Worm (Caenorhabditis elegans) whole organism, L1 larva: ENCODE measurements around the gene F11G11.13.

Experiments used
- C04F5.9 ChIP-seq: sonication (generic microtip); optimal IDR thresholded peaks from 2 replicates; lab custom pipeline; 2016; ENCODE audit warnings: missing genetic modification characterization, missing compliant biosample characterization
- aha-1 ChIP-seq: fragments of 150-350 bp; optimal IDR thresholded peaks from 2 replicates; lab custom pipeline; 2014; ENCODE audit warnings: missing biosample characterization, missing genetic modification characterization
- blmp-1 ChIP-seq: fragments of 150-350 bp; optimal IDR thresholded peaks from 2 replicates; lab custom pipeline; 2014; ENCODE audit warnings: missing biosample characterization, missing genetic modification characterization
- ceh-63 ChIP-seq: fragments of 200-800 bp; sonication (Bioruptor generic); optimal IDR thresholded peaks from 2 replicates; lab custom pipeline; 2018; ENCODE audit warnings: mild to moderate bottlenecking, missing genetic modification characterization, missing compliant biosample characterization
- ceh-82 ChIP-seq, 3 experiments: fragments of 150-350 bp in 1 of 3; sonication (generic microtip) in 2 of 3; optimal IDR thresholded peaks; 2 replicates each; lab custom pipeline; 2014 to 2017; ENCODE audit warnings: missing biosample characterization in 3 of 3, missing genetic modification characterization in 3 of 3
- ceh-88 ChIP-seq: fragments of 200-800 bp; sonication (Bioruptor generic); IDR thresholded peaks from 2 replicates; pipeline ENCODE4 v1.3.6; 2022; ENCODE audit warnings: missing genetic modification characterization, missing compliant biosample characterization
- ceh-90 ChIP-seq: sonication (generic microtip); optimal IDR thresholded peaks from 2 replicates; lab custom pipeline; 2016; ENCODE audit warnings: missing genetic modification characterization, missing compliant biosample characterization
- ces-1 ChIP-seq: fragments of 150-350 bp; optimal IDR thresholded peaks from 2 replicates; lab custom pipeline; 2014; ENCODE audit warnings: missing biosample characterization, missing genetic modification reagents, missing genetic modification characterization
- dpl-1 ChIP-seq, 3 experiments: fragments of 150-350 bp in 2 of 3; sonication (generic microtip) in 1 of 3; optimal IDR thresholded peaks; 2 replicates each; lab custom pipeline; 2014 to 2017; ENCODE audit warnings: missing biosample characterization in 3 of 3, missing genetic modification characterization in 3 of 3, missing genetic modification reagents in 3 of 3
- dsc-1 ChIP-seq: sonication (generic microtip); optimal IDR thresholded peaks from 2 replicates; lab custom pipeline; 2016; ENCODE audit warnings: mild to moderate bottlenecking, missing genetic modification characterization, missing compliant biosample characterization
- efl-1 ChIP-seq, 4 experiments: fragments of 150-350 bp; optimal IDR thresholded peaks in 3 of 4; peaks in 1 of 4; 1 replicate in 1 of 4; 2 replicates in 3 of 4; lab custom pipeline; 2014; ENCODE audit warnings: missing biosample characterization in 2 of 4, missing genetic modification characterization in 2 of 4, missing genetic modification reagents in 2 of 4
- efl-3 ChIP-seq: fragments of 200-800 bp; sonication (Bioruptor generic); optimal IDR thresholded peaks from 2 replicates; lab custom pipeline; 2018; ENCODE audit warnings: mild to moderate bottlenecking, missing genetic modification characterization, missing compliant biosample characterization
- egl-27 ChIP-seq, 2 experiments: fragments of 150-350 bp in 1 of 2; sonication (generic microtip); optimal IDR thresholded peaks; 3 replicates each; lab custom pipeline; 2017 to 2018; ENCODE audit warnings: missing biosample characterization in 2 of 2, missing genetic modification characterization in 2 of 2, missing genetic modification reagents in 2 of 2
- elt-2 ChIP-seq: sonication (generic microtip); optimal IDR thresholded peaks from 2 replicates; lab custom pipeline; 2016; ENCODE audit warnings: missing genetic modification characterization, mild to moderate bottlenecking, inconsistent platforms, missing compliant biosample characterization, missing genetic modification reagents
- elt-3 ChIP-seq, 6 experiments: fragments of 150-350 bp in 1 of 6; sonication (generic microtip); optimal IDR thresholded peaks; 2 replicates each; lab custom pipeline; 2017 to 2018; ENCODE audit warnings: missing biosample characterization in 6 of 6, missing genetic modification characterization in 6 of 6, inconsistent platforms in 1 of 6
- ets-5 ChIP-seq: fragments of 200-800 bp; sonication (Bioruptor generic); IDR thresholded peaks from 2 replicates; pipeline ENCODE4 v1.3.6; 2022; ENCODE audit warnings: missing genetic modification characterization, missing compliant biosample characterization
- fkh-4 ChIP-seq: sonication (generic microtip); optimal IDR thresholded peaks from 2 replicates; lab custom pipeline; 2016; ENCODE audit warnings: missing compliant biosample characterization, missing genetic modification characterization, borderline replicate concordance
- fkh-8 ChIP-seq: sonication (generic microtip); optimal IDR thresholded peaks from 2 replicates; lab custom pipeline; 2016; ENCODE audit warnings: mild to moderate bottlenecking, missing genetic modification characterization, missing compliant biosample characterization
- hlh-4 ChIP-seq: sonication (generic microtip); optimal IDR thresholded peaks from 2 replicates; lab custom pipeline; 2016; ENCODE audit warnings: mild to moderate bottlenecking, missing genetic modification characterization, missing compliant biosample characterization
- isw-1 ChIP-seq: fragments of 200-800 bp; sonication (Bioruptor generic); IDR thresholded peaks from 2 replicates; pipeline ENCODE4 v1.3.6; 2022; ENCODE audit warnings: missing genetic modification characterization, missing compliant biosample characterization
- lin-13 ChIP-seq: fragments of 150-350 bp; optimal IDR thresholded peaks from 2 replicates; lab custom pipeline; 2014; ENCODE audit warnings: missing biosample characterization, missing genetic modification reagents, missing genetic modification characterization
- lin-14 ChIP-seq: fragments of 200-800 bp; sonication (Bioruptor generic); optimal IDR thresholded peaks from 2 replicates; lab custom pipeline; 2018; ENCODE audit warnings: mild to moderate bottlenecking, missing genetic modification characterization, moderate library complexity, missing compliant biosample characterization
- lsy-2 ChIP-seq, 2 experiments: fragments of 150-350 bp; optimal IDR thresholded peaks; 2 replicates each; lab custom pipeline; 2014; ENCODE audit warnings: missing biosample characterization in 2 of 2, missing genetic modification characterization in 2 of 2
- mep-1 ChIP-seq: fragments of 150-350 bp; optimal IDR thresholded peaks from 2 replicates; lab custom pipeline; 2014; ENCODE audit warnings: missing biosample characterization, missing genetic modification characterization
- nhr-11 ChIP-seq: fragments of 150-350 bp; optimal IDR thresholded peaks from 2 replicates; lab custom pipeline; 2014; ENCODE audit warnings: missing biosample characterization, missing genetic modification characterization
- nhr-19 ChIP-seq: fragments of 200-800 bp; sonication (Bioruptor generic); conservative IDR thresholded peaks from 2 replicates; pipeline ENCODE4 v1.3.6; 2022; ENCODE audit warnings: missing genetic modification characterization, missing compliant biosample characterization
- nhr-47 ChIP-seq: sonication (generic microtip); optimal IDR thresholded peaks from 2 replicates; lab custom pipeline; 2016; ENCODE audit warnings: mild to moderate bottlenecking, missing genetic modification characterization, moderate library complexity, missing compliant biosample characterization
- nhr-71 ChIP-seq: sonication (generic microtip); optimal IDR thresholded peaks from 2 replicates; lab custom pipeline; 2016; ENCODE audit warnings: mild to moderate bottlenecking, missing genetic modification characterization, moderate library complexity, missing compliant biosample characterization
- nhr-76 ChIP-seq: sonication (generic microtip); optimal IDR thresholded peaks from 2 replicates; lab custom pipeline; 2017; ENCODE audit warnings: missing biosample characterization, missing genetic modification characterization
- rnt-1 ChIP-seq: sonication (generic microtip); optimal IDR thresholded peaks from 2 replicates; lab custom pipeline; 2016; ENCODE audit warnings: mild to moderate bottlenecking, missing genetic modification characterization, moderate library complexity, missing compliant biosample characterization
- skn-1 ChIP-seq: fragments of 150-350 bp; optimal IDR thresholded peaks from 2 replicates; lab custom pipeline; 2014; ENCODE audit warnings: missing biosample characterization, missing genetic modification characterization
- snpc-4 ChIP-seq: fragments of 150-350 bp; optimal IDR thresholded peaks from 2 replicates; lab custom pipeline; 2014; ENCODE audit warnings: missing biosample characterization, missing genetic modification characterization
- snu-23 ChIP-seq: sonication (generic microtip); optimal IDR thresholded peaks from 2 replicates; lab custom pipeline; 2016; ENCODE audit warnings: missing genetic modification characterization, missing compliant biosample characterization
- sox-4 ChIP-seq: sonication (generic microtip); optimal IDR thresholded peaks from 2 replicates; lab custom pipeline; 2016; ENCODE audit warnings: missing genetic modification characterization, missing compliant biosample characterization
- tbx-2 ChIP-seq: sonication (generic microtip); optimal IDR thresholded peaks from 2 replicates; lab custom pipeline; 2016; ENCODE audit warnings: missing genetic modification characterization, missing compliant biosample characterization
- unc-130 ChIP-seq: fragments of 150-350 bp; optimal IDR thresholded peaks from 2 replicates; lab custom pipeline; 2017; ENCODE audit warnings: missing biosample characterization, missing genetic modification characterization, inconsistent platforms
- unc-86 ChIP-seq: sonication (generic microtip); optimal IDR thresholded peaks from 2 replicates; lab custom pipeline; 2016; ENCODE audit warnings: missing genetic modification characterization, missing compliant biosample characterization
- vab-15 ChIP-seq: sonication (generic microtip); optimal IDR thresholded peaks from 2 replicates; lab custom pipeline; 2017; ENCODE audit warnings: missing genotype, mild to moderate bottlenecking, missing genetic modification characterization, missing compliant biosample characterization
- zag-1 ChIP-seq: fragments of 150-350 bp; optimal IDR thresholded peaks from 2 replicates; lab custom pipeline; 2014; ENCODE audit warnings: missing biosample characterization, missing genetic modification characterization
- zip-4 ChIP-seq: fragments of 200-800 bp; sonication (Bioruptor generic); optimal IDR thresholded peaks from 2 replicates; lab custom pipeline; 2018; ENCODE audit warnings: mild to moderate bottlenecking, missing genetic modification characterization, moderate library complexity, missing compliant biosample characterization
- ztf-4 ChIP-seq: fragments of 150-350 bp; optimal IDR thresholded peaks from 2 replicates; lab custom pipeline; 2014; ENCODE audit warnings: missing biosample characterization, missing genetic modification characterization

The F11G11.13 gene

ce11 chrII:4908160-4908559 lies 32.2 kb upstream of the F11G11.13 start:
- TF ChIP-seq zip-4 (GFP tag; lab: Kevin White, UChicago) (no peak), C04F5.9 (no peak), isw-1 (GFP tag; lab: Robert Waterston, UW) (no peak), efl-1 (optimal IDR thresholded peaks at IDR 0.05; lab: Kevin White, UChicago) (peak; percentile 11 to 20), efl-1 (GFP tag; optimal IDR thresholded peaks at IDR 0.05 in 1 of 2; lab: Kevin White, UChicago) (peak in 1 of 2 experiments; percentile 86), dpl-1 (GFP tag; optimal IDR thresholded peaks at IDR 0.05; lab: Kevin White, UChicago) (peak in 1 of 3 experiments; percentile 2), mep-1 (tag; lab: Kevin White, UChicago) (peak; percentile 19), ces-1 (no peak), nhr-71 (tag; lab: Kevin White, UChicago) (peak; percentile 45), elt-3 (tag; optimal IDR thresholded peaks at IDR 0.05; lab: Kevin White, UChicago) (peak in 1 of 6 experiments; percentile 7), lsy-2 (tag; optimal IDR thresholded peaks at IDR 0.05; lab: Kevin White, UChicago) (peak in 1 of 2 experiments; percentile 5), unc-130 (tag; lab: Kevin White, UChicago) (peak; percentile 12), unc-86 (tag; lab: Kevin White, UChicago) (peak; percentile 13), snu-23 (GFP tag; lab: Kevin White, UChicago) (peak; percentile 14), nhr-47 (tag; lab: Kevin White, UChicago) (peak; percentile 28), fkh-4 (tag; lab: Kevin White, UChicago) (no peak), lin-14 (peak; percentile 77), elt-2 (tag; lab: Kevin White, UChicago) (no peak), rnt-1 (tag; lab: Kevin White, UChicago) (peak; percentile 42), blmp-1 (tag; lab: Kevin White, UChicago) (peak; percentile 9), skn-1 (tag; lab: Kevin White, UChicago) (peak; percentile 97), fkh-8 (peak; percentile 54), nhr-76 (tag; lab: Kevin White, UChicago) (no peak), tbx-2 (peak; percentile 27), vab-15 (tag; lab: Kevin White, UChicago) (no peak)
- TF ChIP-seq, all 84 proteins: peak for 16

DNA sequence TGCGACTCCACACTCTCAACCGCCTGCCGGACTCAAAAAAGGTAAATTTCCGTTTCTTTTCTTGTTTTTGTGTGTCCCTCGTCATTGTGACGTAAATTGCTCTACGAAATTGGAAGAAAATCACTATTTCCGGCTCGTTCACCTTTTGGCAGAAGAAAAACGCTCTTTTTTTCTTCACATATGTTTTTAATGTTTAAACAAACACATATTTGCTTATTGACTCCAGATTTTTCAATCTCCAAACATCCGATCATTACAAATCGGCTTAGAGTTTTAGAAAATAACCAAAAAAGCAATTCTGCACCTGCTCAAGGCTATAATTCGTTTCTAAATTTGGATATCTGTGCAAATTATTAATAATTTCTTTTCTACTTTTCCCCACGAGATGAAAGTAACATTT lies 29.9 kb upstream of the F11G11.13 start:
- TF ChIP-seq fkh-4 (tag; lab: Kevin White, UChicago): peak; percentile 77
- TF ChIP-seq snu-23 (GFP tag; lab: Kevin White, UChicago): no peak
- no peak for TF ChIP-seq ets-5 (GFP tag; lab: Robert Waterston, UW)
- peak; percentile 92 for TF ChIP-seq dsc-1 (tag; lab: Kevin White, UChicago)
- no peak for TF ChIP-seq zag-1 (tag; lab: Kevin White, UChicago)

DNA sequence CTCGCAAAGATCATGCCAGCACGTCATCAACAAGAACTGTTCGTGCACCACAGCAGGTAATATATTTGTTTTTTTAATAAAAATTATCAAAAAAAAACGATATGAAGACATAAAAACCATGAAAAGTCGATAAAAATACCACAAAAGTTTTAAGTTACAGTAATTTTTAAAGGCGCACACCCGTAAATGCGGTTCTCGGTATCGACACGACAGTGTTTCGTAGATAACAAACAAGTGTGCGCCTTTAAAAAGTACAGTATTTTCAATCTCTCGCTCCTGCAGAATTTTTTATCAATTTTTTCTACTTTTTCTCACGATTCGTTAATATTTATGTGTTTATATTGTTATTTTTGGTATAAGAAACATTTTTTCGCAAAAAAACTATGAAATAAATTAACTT lies 29.4 kb upstream of the F11G11.13 start:
- TF ChIP-seq ceh-90 (no peak), ceh-63 (GFP tag; lab: Kevin White, UChicago) (no peak), sox-4 (tag; lab: Kevin White, UChicago) (no peak), nhr-11 (no peak), rnt-1 (tag; lab: Kevin White, UChicago) (no peak), lin-13 (no peak), ztf-4 (no peak), unc-86 (tag; lab: Kevin White, UChicago) (no peak), egl-27 (tag; optimal IDR thresholded peaks at IDR 0.05; lab: Kevin White, UChicago) (no peak), aha-1 (tag; lab: Kevin White, UChicago) (no peak), ceh-82 (tag; optimal IDR thresholded peaks at IDR 0.05; lab: Kevin White, UChicago) (no peak), zag-1 (tag; lab: Kevin White, UChicago) (no peak)

- TF ChIP-seq ceh-88 (no peak), nhr-19 (GFP tag; lab: Robert Waterston, UW) (no peak), aha-1 (tag; lab: Kevin White, UChicago) (no peak), snpc-4 (tag; lab: Kevin White, UChicago) (no peak), hlh-4 (tag; lab: Kevin White, UChicago) (no peak), lin-14 (no peak), efl-3 (no peak), tbx-2 (no peak)
These were observed 28.8 kb upstream of the F11G11.13 start, which contains the start of gene btbd-10 for ce11 chrII:4904778-4905177. Gene btbd-10, plus strand, starts transcription at chrII:4905008.
